Fruit fly (Drosophila melanogaster): ENCODE data around the gene chm.

DNA sequence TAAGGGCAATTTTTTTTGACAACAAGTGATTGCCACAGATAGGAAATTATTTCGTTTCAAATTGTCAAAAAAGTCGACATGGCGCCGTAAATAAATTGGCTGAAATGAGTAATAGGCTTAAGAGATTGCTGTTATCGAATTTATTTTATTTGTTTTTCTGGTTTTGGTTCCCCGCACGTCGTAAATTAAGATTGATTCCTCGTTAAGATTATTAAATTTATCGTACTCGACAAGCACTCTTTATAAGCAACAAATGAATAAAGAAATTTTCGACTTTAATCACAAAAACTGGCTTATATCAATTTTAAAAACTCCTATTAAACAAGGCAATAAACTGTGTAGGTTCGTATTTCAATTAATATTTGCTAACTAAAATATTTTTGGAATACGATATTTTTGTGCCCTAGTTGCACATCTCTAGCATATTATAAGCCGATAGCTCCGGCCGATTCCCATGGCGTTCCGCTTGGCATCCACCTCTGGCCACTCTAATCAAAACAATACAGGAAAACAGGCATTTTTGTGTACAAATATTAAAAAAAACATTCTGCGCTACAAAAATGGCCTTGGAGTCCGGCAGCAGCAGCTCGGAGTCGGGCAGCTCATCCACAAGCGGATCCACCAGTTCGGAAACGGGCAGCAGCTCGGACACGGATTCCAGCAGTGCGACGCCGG, at the start of gene chm:
- peak; percentile 6 for TF ChIP-seq Mad (GFP tag; optimal IDR thresholded peaks at IDR 0.05)
- peak; percentile 11; the same call in 1 of the 3 replicates for TF ChIP-seq dysf (GFP tag; IDR thresholded peaks at IDR 0.05)
- no peak for TF ChIP-seq Sox100B (GFP tag; optimal IDR thresholded peaks at IDR 0.05)
- TF ChIP-seq CG15601 (tag; optimal IDR thresholded peaks at IDR 0.05): peak; percentile 28
- no peak for TF ChIP-seq HHEX (GFP tag; optimal IDR thresholded peaks at IDR 0.05)
- no peak for TF ChIP-seq E2f1 (GFP tag; IDR thresholded peaks at IDR 0.05)
- no peak for TF ChIP-seq CG16779 (GFP tag; IDR thresholded peaks at IDR 0.05)
- TF ChIP-seq fu2 (GFP tag; optimal IDR thresholded peaks at IDR 0.05): peak; percentile 4
- no peak for TF ChIP-seq fd64A (GFP tag; optimal IDR thresholded peaks at IDR 0.05)
- TF ChIP-seq CG6854 (GFP tag; optimal IDR thresholded peaks at IDR 0.05): no peak
- TF ChIP-seq CG5953 (GFP tag; IDR thresholded peaks at IDR 0.05): no peak
- peak; percentile 57 for TF ChIP-seq CG30403 (GFP tag; optimal IDR thresholded peaks at IDR 0.05)
- TF ChIP-seq sim (GFP tag; IDR thresholded peaks at IDR 0.05): no peak

Measured in whole organism, embryonic.